Fruit fly (Drosophila melanogaster) whole organism, adult: ENCODE results near the gene CG1265.
A peak's percentile ranks its signal among the peaks of the same experiment; 100 is the strongest.

ENCODE experiments used
- CG11617 ChIP-seq: fragments of 200-800 bp; sonication (Bioruptor generic); optimal IDR thresholded peaks from 2 replicates; lab custom pipeline; 2017; ENCODE audit warnings: mild to moderate bottlenecking, missing biosample characterization, missing genetic modification reagents, missing genetic modification characterization
- CG12768 ChIP-seq: fragments of 200-800 bp; sonication (Bioruptor generic); optimal IDR thresholded peaks from 2 replicates; lab custom pipeline; 2017; ENCODE audit warnings: missing biosample characterization, missing genetic modification characterization, mild to moderate bottlenecking, moderate library complexity, missing genetic modification reagents
- CG14711 ChIP-seq: fragments of 200-800 bp; sonication (Bioruptor generic); optimal IDR thresholded peaks from 2 replicates; lab custom pipeline; 2018; ENCODE audit warnings: missing biosample characterization, mild to moderate bottlenecking, missing genetic modification characterization, moderate library complexity
- CG1620 ChIP-seq: fragments of 200-800 bp; sonication (Bioruptor generic); optimal IDR thresholded peaks from 2 replicates; lab custom pipeline; 2016; ENCODE audit warnings: missing biosample characterization, missing genetic modification characterization
- CG33017 ChIP-seq: fragments of 200-800 bp; sonication (Bioruptor generic); optimal IDR thresholded peaks from 2 replicates; lab custom pipeline; 2018; ENCODE audit warnings: missing biosample characterization, mild to moderate bottlenecking, missing genetic modification characterization, moderate library complexity
- CG5204 ChIP-seq: fragments of 200-800 bp; sonication (Bioruptor generic); optimal IDR thresholded peaks from 2 replicates; lab custom pipeline; 2016; ENCODE audit warnings: missing biosample characterization, missing genetic modification characterization
- CG7045 ChIP-seq: fragments of 200-800 bp; sonication (Bioruptor generic); optimal IDR thresholded peaks from 2 replicates; lab custom pipeline; 2017; ENCODE audit warnings: missing biosample characterization, mild to moderate bottlenecking, missing genetic modification characterization
- CG7101 ChIP-seq: fragments of 200-800 bp; sonication (Bioruptor generic); optimal IDR thresholded peaks from 2 replicates; lab custom pipeline; 2018; ENCODE audit warnings: missing biosample characterization, mild to moderate bottlenecking, missing genetic modification characterization, moderate library complexity
- Clk ChIP-seq: fragments of 200-800 bp; sonication (Bioruptor generic); optimal IDR thresholded peaks from 2 replicates; lab custom pipeline; 2017; ENCODE audit warnings: missing biosample characterization, missing genetic modification characterization
- Crg-1 ChIP-seq: fragments of 200-800 bp; sonication (Bioruptor generic); optimal IDR thresholded peaks from 2 replicates; lab custom pipeline; 2016; ENCODE audit warnings: missing biosample characterization, missing genetic modification characterization
- Hr96 ChIP-seq: fragments of 200-800 bp; sonication (Bioruptor generic); optimal IDR thresholded peaks from 2 replicates; lab custom pipeline; 2016; ENCODE audit warnings: missing biosample characterization, missing genetic modification characterization
- Mnt ChIP-seq: fragments of 200-800 bp; sonication (Bioruptor generic); optimal IDR thresholded peaks from 2 replicates; lab custom pipeline; 2016; ENCODE audit warnings: missing biosample characterization, mild to moderate bottlenecking, missing genetic modification characterization
- bab1 ChIP-seq: fragments of 200-800 bp; sonication (Bioruptor generic); optimal IDR thresholded peaks from 3 replicates; lab custom pipeline; 2019; ENCODE audit warnings: missing biosample characterization, mild to moderate bottlenecking, missing genetic modification characterization, moderate library complexity
- cic ChIP-seq: fragments of 200-800 bp; sonication (Bioruptor generic); optimal IDR thresholded peaks from 2 replicates; lab custom pipeline; 2017; ENCODE audit warnings: missing biosample characterization, mild to moderate bottlenecking, missing genetic modification characterization, moderate library complexity
- cnc ChIP-seq, 2 experiments: fragments of >200 bp; optimal IDR thresholded peaks; 2 replicates each; lab custom pipeline; 2017
- kay ChIP-seq: fragments of 200-800 bp; sonication (Bioruptor generic); peaks from one replicate; lab custom pipeline; 2016; ENCODE audit warnings: missing biosample characterization, missing genetic modification characterization, borderline replicate concordance
- ovo ChIP-seq: fragments of 200-800 bp; sonication (Bioruptor generic); optimal IDR thresholded peaks from 2 replicates; lab custom pipeline; 2016; ENCODE audit warnings: missing biosample characterization, missing genetic modification characterization
- pad ChIP-seq: fragments of 200-800 bp; sonication (Bioruptor generic); optimal IDR thresholded peaks from 3 replicates; lab custom pipeline; 2017; ENCODE audit warnings: missing biosample characterization, missing genetic modification characterization, mild to moderate bottlenecking, moderate library complexity, missing genetic modification reagents
- tj ChIP-seq: fragments of 200-800 bp; sonication (Bioruptor generic); optimal IDR thresholded peaks from 3 replicates; lab custom pipeline; 2017; ENCODE audit warnings: missing biosample characterization, mild to moderate bottlenecking, missing genetic modification characterization, moderate library complexity
- toe ChIP-seq: fragments of 200-800 bp; sonication (Bioruptor generic); optimal IDR thresholded peaks from 2 replicates; lab custom pipeline; 2016; ENCODE audit warnings: missing biosample characterization, missing genetic modification characterization

Gene CG1265

dm6 chr3L:4269208-4269607 lies 14.6 kb downstream of the CG1265 start:
- TF ChIP-seq CG7045 (GFP tag; lab: Kevin White, UChicago) (no peak), CG33017 (no peak), CG12768 (GFP tag; lab: Kevin White, UChicago) (no peak), ovo (no peak), CG1620 (GFP tag; lab: Kevin White, UChicago) (no peak), Mnt (GFP tag; lab: Kevin White, UChicago) (no peak), bab1 (GFP tag; lab: Kevin White, UChicago) (no peak), CG7101 (tag; lab: Kevin White, UChicago) (no peak), pad (GFP tag; lab: Kevin White, UChicago) (no peak), cic (GFP tag; lab: Kevin White, UChicago) (no peak), CG5204 (GFP tag; lab: Kevin White, UChicago) (no peak), Crg-1 (GFP tag; lab: Kevin White, UChicago) (no peak), cnc (optimal IDR thresholded peaks at IDR 0.05; lab: Kevin White, UChicago) (no peak)

dm6 chr3L:4269920-4270319 lies 15.3 kb downstream of the CG1265 start:
- TF ChIP-seq pad (GFP tag; lab: Kevin White, UChicago) = no peak
- no peak for TF ChIP-seq CG12768 (GFP tag; lab: Kevin White, UChicago)
- no peak for TF ChIP-seq kay
- no peak for TF ChIP-seq ovo
- TF ChIP-seq tj (GFP tag; lab: Kevin White, UChicago) = no peak
- no peak for TF ChIP-seq Crg-1 (GFP tag; lab: Kevin White, UChicago)
- no peak for TF ChIP-seq toe (GFP tag; lab: Kevin White, UChicago)
- TF ChIP-seq CG14711 (tag; lab: Kevin White, UChicago) = no peak
- TF ChIP-seq CG33017 = no peak
- TF ChIP-seq CG7045 (GFP tag; lab: Kevin White, UChicago) = no peak
- no peak for TF ChIP-seq Clk
- no peak for TF ChIP-seq CG7101 (tag; lab: Kevin White, UChicago)
- TF ChIP-seq bab1 (GFP tag; lab: Kevin White, UChicago) = no peak

dm6 chr3L:4270949-4271827 lies 16.6 kb downstream of the CG1265 start:
- no peak for TF ChIP-seq Clk
- no peak for TF ChIP-seq bab1 (GFP tag; lab: Kevin White, UChicago)
- TF ChIP-seq CG11617 (GFP tag; lab: Kevin White, UChicago) = no peak
- TF ChIP-seq Crg-1 (GFP tag; lab: Kevin White, UChicago) = no peak
- TF ChIP-seq CG7045 (GFP tag; lab: Kevin White, UChicago) = no peak
- TF ChIP-seq cnc (optimal IDR thresholded peaks at IDR 0.05; lab: Kevin White, UChicago) = no peak
- TF ChIP-seq CG5204 (GFP tag; lab: Kevin White, UChicago) = no peak
- no peak for TF ChIP-seq CG14711 (tag; lab: Kevin White, UChicago)
- TF ChIP-seq CG7101 (tag; lab: Kevin White, UChicago) = no peak
- no peak for TF ChIP-seq CG33017
- no peak for TF ChIP-seq Hr96
- TF ChIP-seq ovo = no peak
- TF ChIP-seq CG1620 (GFP tag; lab: Kevin White, UChicago) = no peak
- TF ChIP-seq tj (GFP tag; lab: Kevin White, UChicago) = no peak
- no peak for TF ChIP-seq Mnt (GFP tag; lab: Kevin White, UChicago)
- TF ChIP-seq cic (GFP tag; lab: Kevin White, UChicago) = no peak
- no peak for TF ChIP-seq toe (GFP tag; lab: Kevin White, UChicago)

dm6 chr3L:4272167-4272773 lies 17.7 kb downstream of the CG1265 start:
- TF ChIP-seq Crg-1 (GFP tag; lab: Kevin White, UChicago) (no peak), CG33017 (no peak), bab1 (GFP tag; lab: Kevin White, UChicago) (no peak), CG7101 (tag; lab: Kevin White, UChicago) (no peak), CG5204 (GFP tag; lab: Kevin White, UChicago) (no peak), Clk (no peak), Mnt (GFP tag; lab: Kevin White, UChicago) (no peak), cic (GFP tag; lab: Kevin White, UChicago) (no peak), toe (GFP tag; lab: Kevin White, UChicago) (no peak)

- TF ChIP-seq ovo (no peak), CG14711 (tag; lab: Kevin White, UChicago) (no peak), bab1 (GFP tag; lab: Kevin White, UChicago) (peak; percentile 23)
These were observed 23.2 kb downstream of the CG1265 start, which contains the start of gene Ctl1 for dm6 chr3L:4277796-4278195. Gene Ctl1, plus strand, starts transcription at chr3L:4277962.

- TF ChIP-seq Hr96 (no peak), CG1620 (GFP tag; lab: Kevin White, UChicago) (peak; percentile 76), kay (no peak), Mnt (GFP tag; lab: Kevin White, UChicago) (peak; percentile 100), pad (GFP tag; lab: Kevin White, UChicago) (peak; percentile 57), tj (GFP tag; lab: Kevin White, UChicago) (no peak), CG33017 (peak; percentile 7), CG7101 (tag; lab: Kevin White, UChicago) (peak; percentile 72), ovo (peak; percentile 26), cnc (optimal IDR thresholded peaks at IDR 0.05; lab: Kevin White, UChicago) (no peak), CG12768 (GFP tag; lab: Kevin White, UChicago) (peak; percentile 52), CG11617 (GFP tag; lab: Kevin White, UChicago) (no peak), Clk (no peak), CG5204 (GFP tag; lab: Kevin White, UChicago) (no peak), toe (GFP tag; lab: Kevin White, UChicago) (peak; percentile 63), cic (GFP tag; lab: Kevin White, UChicago) (peak; percentile 24), CG14711 (tag; lab: Kevin White, UChicago) (peak; percentile 53), Crg-1 (GFP tag; lab: Kevin White, UChicago) (peak; percentile 64), CG7045 (GFP tag; lab: Kevin White, UChicago) (peak; percentile 19), bab1 (GFP tag; lab: Kevin White, UChicago) (peak; percentile 21)
These were observed 28.1 kb downstream of the CG1265 start, which contains the start of gene CG11583 for dm6 chr3L:4282627-4283026. Gene CG11583, minus strand, starts transcription at chr3L:4282817.
